Fruit fly (Drosophila melanogaster): ENCODE results near the gene CG13970.

The CG13970 gene

DNA sequence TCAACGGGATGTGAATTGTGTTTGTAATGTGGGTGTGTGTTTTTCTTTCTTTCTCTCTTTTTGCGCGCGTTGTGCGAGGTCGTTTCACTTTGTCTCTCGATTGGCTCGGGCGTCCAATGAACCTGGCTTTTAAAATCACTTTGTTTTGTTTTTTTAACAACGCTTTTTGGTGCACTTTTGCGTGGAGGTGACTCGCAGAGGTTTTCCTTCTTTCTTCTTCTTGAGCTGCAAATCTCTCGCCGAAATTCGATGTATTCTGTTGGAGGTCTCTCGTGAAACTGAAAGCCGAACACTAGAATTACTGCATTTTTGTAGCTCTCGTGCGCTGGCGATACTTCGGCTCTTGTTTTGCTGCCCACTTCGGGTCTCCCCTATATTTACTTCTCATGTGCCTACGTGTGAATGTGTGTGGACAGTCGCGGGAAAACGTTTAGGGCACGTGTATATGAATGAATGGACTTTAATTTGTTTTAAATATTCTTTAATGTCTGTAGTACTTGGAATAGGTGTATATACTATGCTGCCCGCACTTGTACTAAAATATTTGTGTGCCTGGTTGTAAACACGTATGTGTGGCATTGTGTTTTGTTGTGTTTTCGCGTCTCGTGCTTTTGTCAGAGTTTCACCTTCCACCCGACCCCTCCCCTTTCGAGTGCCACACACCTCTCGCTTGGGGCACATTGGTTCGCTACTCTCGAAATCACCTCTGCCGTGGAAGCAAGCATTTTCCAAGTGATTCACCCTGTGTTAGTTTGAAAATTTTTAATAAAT, 19.0 kb downstream of the CG13970 start, which contains the start of gene fok (continued):
- TF ChIP-seq tna (GFP tag; IDR thresholded peaks at IDR 0.05; ENCODE audit: partially characterized antibody) (peak; percentile 45; the same call in 1 of the 2 replicates), al (GFP tag; IDR thresholded peaks at IDR 0.05) (peak; percentile 92), corto (GFP tag; optimal IDR thresholded peaks at IDR 0.05) (peak; percentile 98), CG18619 (GFP tag; optimal IDR thresholded peaks at IDR 0.05) (peak; percentile 95), CG11093 (GFP tag; IDR thresholded peaks at IDR 0.05) (peak; percentile 88), gsb (GFP tag; IDR thresholded peaks at IDR 0.05) (peak; percentile 90), da (GFP tag; optimal IDR thresholded peaks at IDR 0.05) (peak; percentile 83), CG11696 (GFP tag; IDR thresholded peaks at IDR 0.05) (peak; percentile 100), Taf1 (GFP tag; IDR thresholded peaks at IDR 0.05) (peak; percentile 90), Antp (GFP tag; optimal IDR thresholded peaks at IDR 0.05) (peak; percentile 93), Lhr (GFP tag; optimal IDR thresholded peaks at IDR 0.05) (peak; percentile 87), gem (tag; optimal IDR thresholded peaks at IDR 0.05) (peak; percentile 98), fd3F (GFP tag; optimal IDR thresholded peaks at IDR 0.05) (peak; percentile 93), Xrp1 (GFP tag; IDR thresholded peaks at IDR 0.05) (peak; percentile 96), odd (GFP tag; optimal IDR thresholded peaks at IDR 0.05) (peak; percentile 96), CG7271 (tag; optimal IDR thresholded peaks at IDR 0.05) (peak; percentile 90), Atf-2 (GFP tag; optimal IDR thresholded peaks at IDR 0.05) (peak; percentile 92), abd-A (tag; optimal IDR thresholded peaks at IDR 0.05) (peak; percentile 97), ssp (GFP tag; IDR thresholded peaks at IDR 0.05) (peak; percentile 85), CG17328 (GFP tag; IDR thresholded peaks at IDR 0.05) (peak; percentile 90), unpg (GFP tag; optimal IDR thresholded peaks at IDR 0.05) (peak; percentile 96), CG6254 (GFP tag; optimal IDR thresholded peaks at IDR 0.05) (peak; percentile 93), CG2712 (tag; optimal IDR thresholded peaks at IDR 0.05) (peak; percentile 97), onecut (GFP tag; IDR thresholded peaks at IDR 0.05) (peak; percentile 93), CG10274 (GFP tag; optimal IDR thresholded peaks at IDR 0.05) (peak; percentile 89), Hr78 (GFP tag; optimal IDR thresholded peaks at IDR 0.05) (peak in 1 of 2 experiments; percentile 98), CG32772 (GFP tag; IDR thresholded peaks at IDR 0.05) (peak; percentile 91), CG13123 (GFP tag; optimal IDR thresholded peaks at IDR 0.05) (peak; percentile 86), CG17385 (GFP tag; optimal IDR thresholded peaks at IDR 0.05) (peak; percentile 94), croc (GFP tag; conservative IDR thresholded peaks at IDR 0.05) (peak; percentile 92), ase (GFP tag; IDR thresholded peaks at IDR 0.05) (peak; percentile 87), CG10366 (GFP tag; IDR thresholded peaks at IDR 0.05) (peak; percentile 92), CG10565 (GFP tag; optimal IDR thresholded peaks at IDR 0.05) (peak; percentile 40), Meics (GFP tag; optimal IDR thresholded peaks at IDR 0.05) (peak; percentile 95), HLH4C (GFP tag; IDR thresholded peaks at IDR 0.05; ENCODE audit: partially characterized antibody) (no peak; the same call in 2 of the 3 replicates), usp (GFP tag; optimal IDR thresholded peaks at IDR 0.05) (no peak), fu2 (GFP tag; optimal IDR thresholded peaks at IDR 0.05) (peak; percentile 92), CG2202 (tag; optimal IDR thresholded peaks at IDR 0.05) (peak; percentile 91), crp (GFP tag; optimal IDR thresholded peaks at IDR 0.05) (peak in 1 of 2 experiments; percentile 67), Adf1 (GFP tag; IDR thresholded peaks at IDR 0.05) (peak; percentile 87), mld (GFP tag; IDR thresholded peaks at IDR 0.05; ENCODE audit: partially characterized antibody) (no peak), MESR4 (GFP tag; optimal IDR thresholded peaks at IDR 0.05) (peak; percentile 56), CG4360 (GFP tag; IDR thresholded peaks at IDR 0.05) (peak; percentile 49; the same call in 1 of the 2 replicates), pb (GFP tag; optimal IDR thresholded peaks at IDR 0.05) (peak; percentile 91), pita (GFP tag; optimal IDR thresholded peaks at IDR 0.05) (no peak), eyg (GFP tag; optimal IDR thresholded peaks at IDR 0.05) (peak; percentile 93), CG17802 (tag; optimal IDR thresholded peaks at IDR 0.05) (peak; percentile 71), CG10462 (GFP tag; optimal IDR thresholded peaks at IDR 0.05) (peak; percentile 81), seq (GFP tag; IDR thresholded peaks at IDR 0.05) (peak; percentile 97)

All from whole organism, embryonic.